Fruit fly (Drosophila melanogaster) whole organism, embryonic: ENCODE measurements around the gene Sytbeta.

ENCODE experiments used
- Abd-B ChIP-seq: fragments of 200-800 bp; sonication (Bioruptor generic); optimal IDR thresholded peaks from 2 replicates; lab custom pipeline; 2018; ENCODE audit warnings: missing biosample characterization, mild to moderate bottlenecking, missing genetic modification characterization, moderate library complexity
- CG10209 ChIP-seq: fragments of 200-800 bp; sonication (Bioruptor generic); optimal IDR thresholded peaks from 3 replicates; lab custom pipeline; 2017; ENCODE audit warnings: missing biosample characterization, mild to moderate bottlenecking, missing genetic modification characterization, missing genetic modification reagents
- CG11093 ChIP-seq: fragments of 200-800 bp; sonication (Bioruptor generic); IDR thresholded peaks from 3 replicates; pipeline ENCODE4 v1.3.6; 2022; ENCODE audit warnings: missing biosample characterization, missing genetic modification characterization
- CG11456 ChIP-seq: fragments of 200-800 bp; sonication (Bioruptor generic); IDR thresholded peaks from 3 replicates; pipeline ENCODE4 v1.3.6; 2022; ENCODE audit warnings: missing biosample characterization, missing genetic modification characterization
- CG11504 ChIP-seq: fragments of 200-800 bp; sonication (Bioruptor generic); optimal IDR thresholded peaks from 3 replicates; lab custom pipeline; 2019; ENCODE audit warnings: missing biosample characterization, mild to moderate bottlenecking, missing genetic modification characterization, moderate library complexity
- CG13424 ChIP-seq: fragments of 200-800 bp; sonication (Bioruptor generic); optimal IDR thresholded peaks from 2 replicates; lab custom pipeline; 2019; ENCODE audit warnings: missing biosample characterization, mild to moderate bottlenecking, missing genetic modification characterization, moderate library complexity
- CG13775 ChIP-seq: fragments of 200-800 bp; sonication (Bioruptor generic); optimal IDR thresholded peaks from 3 replicates; lab custom pipeline; 2017; ENCODE audit warnings: missing biosample characterization, mild to moderate bottlenecking, missing genetic modification characterization
- CG15011 ChIP-seq: fragments of 200-800 bp; sonication (Bioruptor generic); optimal IDR thresholded peaks from 3 replicates; lab custom pipeline; 2018; ENCODE audit warnings: missing biosample characterization, mild to moderate bottlenecking, missing genetic modification characterization
- CG1602 ChIP-seq: fragments of 200-800 bp; sonication (Bioruptor generic); optimal IDR thresholded peaks from 3 replicates; lab custom pipeline; 2016; ENCODE audit warnings: missing biosample characterization, missing genetic modification characterization
- CG16813 ChIP-seq: fragments of 200-800 bp; sonication (Bioruptor generic); IDR thresholded peaks from 3 replicates; pipeline ENCODE4 v1.3.6; 2022; ENCODE audit warnings: missing biosample characterization, missing genetic modification characterization; ENCODE audit not compliant: partially characterized antibody
- CG16815 ChIP-seq: fragments of 200-800 bp; sonication (Bioruptor generic); optimal IDR thresholded peaks from 3 replicates; lab custom pipeline; 2017; ENCODE audit warnings: missing biosample characterization, mild to moderate bottlenecking, missing genetic modification characterization
- CG17186 ChIP-seq: fragments of 200-800 bp; sonication (Bioruptor generic); optimal IDR thresholded peaks from 3 replicates; lab custom pipeline; 2017; ENCODE audit warnings: missing biosample characterization, missing genetic modification reagents, missing genetic modification characterization
- CG17359 ChIP-seq: fragments of 200-800 bp; sonication (Bioruptor generic); optimal IDR thresholded peaks from 3 replicates; lab custom pipeline; 2018; ENCODE audit warnings: missing biosample characterization, mild to moderate bottlenecking, missing genetic modification characterization, moderate library complexity
- CG17385 ChIP-seq: fragments of 200-800 bp; sonication (Bioruptor generic); optimal IDR thresholded peaks from 3 replicates; lab custom pipeline; 2018; ENCODE audit warnings: missing biosample characterization, mild to moderate bottlenecking, missing genetic modification characterization
- CG1832 ChIP-seq: fragments of 200-800 bp; sonication (Bioruptor generic); optimal IDR thresholded peaks from 2 replicates; lab custom pipeline; 2017; ENCODE audit warnings: missing biosample characterization, mild to moderate bottlenecking, missing genetic modification characterization, inconsistent platforms
- CG2712 ChIP-seq: fragments of 200-800 bp; optimal IDR thresholded peaks from 3 replicates; lab custom pipeline; 2019; ENCODE audit warnings: missing biosample characterization, mild to moderate bottlenecking, missing genetic modification characterization, moderate library complexity
- CG31365 ChIP-seq: fragments of 200-800 bp; sonication (Bioruptor generic); optimal IDR thresholded peaks from 2 replicates; lab custom pipeline; 2018; ENCODE audit warnings: missing biosample characterization, mild to moderate bottlenecking, missing genetic modification characterization
- CG32767 ChIP-seq: fragments of 200-800 bp; sonication (Bioruptor generic); IDR thresholded peaks from 2 replicates; pipeline ENCODE4 v1.3.6; 2022; ENCODE audit warnings: missing biosample characterization, missing genetic modification characterization
- CG4424 ChIP-seq: fragments of 200-800 bp; sonication (Bioruptor generic); optimal IDR thresholded peaks from 3 replicates; lab custom pipeline; 2016; ENCODE audit warnings: missing biosample characterization, missing genetic modification characterization
- CG6254 ChIP-seq: fragments of 200-800 bp; sonication (Bioruptor generic); optimal IDR thresholded peaks from 3 replicates; lab custom pipeline; 2017; ENCODE audit warnings: mild to moderate bottlenecking, missing biosample characterization, missing genetic modification reagents, missing genetic modification characterization
- CG6791 ChIP-seq: fragments of 200-800 bp; sonication (Bioruptor generic); IDR thresholded peaks from 3 replicates; pipeline ENCODE4 v1.3.6; 2022; ENCODE audit warnings: missing biosample characterization, missing genetic modification characterization; ENCODE audit not compliant: partially characterized antibody
- CG8388 ChIP-seq: fragments of 200-800 bp; sonication (Bioruptor generic); optimal IDR thresholded peaks from 2 replicates; lab custom pipeline; 2019; ENCODE audit warnings: missing biosample characterization, mild to moderate bottlenecking, missing genetic modification characterization, moderate library complexity
- CG9437 ChIP-seq: fragments of 200-800 bp; sonication (Bioruptor generic); optimal IDR thresholded peaks from 2 replicates; lab custom pipeline; 2018; ENCODE audit warnings: missing biosample characterization, mild to moderate bottlenecking, missing genetic modification characterization
- CG9727 ChIP-seq: fragments of 200-800 bp; sonication (Bioruptor generic); optimal IDR thresholded peaks from 3 replicates; lab custom pipeline; 2017; ENCODE audit warnings: missing biosample characterization, mild to moderate bottlenecking, missing genetic modification characterization
- Dll ChIP-seq: fragments of 200-800 bp; sonication (Bioruptor generic); IDR thresholded peaks from 4 replicates; pipeline ENCODE4 v1.3.6; 2022; ENCODE audit warnings: missing biosample characterization, missing genetic modification characterization; ENCODE audit not compliant: partially characterized antibody
- Hr3 ChIP-seq: fragments of 200-800 bp; sonication (Bioruptor generic); optimal IDR thresholded peaks from 3 replicates; lab custom pipeline; 2016; ENCODE audit warnings: missing biosample characterization, missing genetic modification characterization
- MESR4 ChIP-seq: fragments of 200-800 bp; sonication (Bioruptor generic); optimal IDR thresholded peaks from 2 replicates; lab custom pipeline; 2018; ENCODE audit warnings: missing biosample characterization, mild to moderate bottlenecking, missing genetic modification characterization, moderate library complexity
- Optix ChIP-seq: fragments of 200-800 bp; sonication (Bioruptor generic); IDR thresholded peaks from 3 replicates; pipeline ENCODE4 v1.3.6; 2022; ENCODE audit warnings: missing biosample characterization, missing genetic modification characterization
- Ravus ChIP-seq: fragments of 200-800 bp; sonication (Bioruptor generic); IDR thresholded peaks from 2 replicates; pipeline ENCODE4 v1.3.6; 2022; ENCODE audit warnings: missing biosample characterization, missing genetic modification characterization
- Sin3A ChIP-seq: fragments of >200 bp; optimal IDR thresholded peaks from 2 replicates; lab custom pipeline; 2018
- TFAM ChIP-seq: fragments of 200-800 bp; sonication (Bioruptor generic); optimal IDR thresholded peaks from 2 replicates; lab custom pipeline; 2017; ENCODE audit warnings: missing biosample characterization, missing genetic modification characterization, inconsistent platforms
- Trl ChIP-seq, 3 experiments: fragments of >200 bp in 2 of 3; fragments of 200-800 bp in 1 of 3; sonication (Bioruptor generic) in 1 of 3; optimal IDR thresholded peaks; 2 replicates in 1 of 3; 3 replicates in 2 of 3; lab custom pipeline; 2016 to 2017; ENCODE audit warnings: missing biosample characterization in 1 of 3, missing genetic modification characterization in 1 of 3
- Vsx1 ChIP-seq: fragments of 200-800 bp; sonication (Bioruptor generic); optimal IDR thresholded peaks from 2 replicates; lab custom pipeline; 2017; ENCODE audit warnings: missing biosample characterization, mild to moderate bottlenecking, missing genetic modification characterization, missing genetic modification reagents
- YL-1 ChIP-seq: fragments of 200-800 bp; sonication (Bioruptor generic); optimal IDR thresholded peaks from 3 replicates; lab custom pipeline; 2017; ENCODE audit warnings: missing biosample characterization, mild to moderate bottlenecking, missing genetic modification characterization
- abd-A ChIP-seq: fragments of 200-800 bp; sonication (Bioruptor generic); optimal IDR thresholded peaks from 3 replicates; lab custom pipeline; 2019; ENCODE audit warnings: missing biosample characterization, mild to moderate bottlenecking, missing genetic modification characterization, moderate library complexity
- cad ChIP-seq: fragments of >200 bp; optimal IDR thresholded peaks from 2 replicates; lab custom pipeline; 2017; ENCODE audit warnings: missing biosample characterization, missing genetic modification characterization
- dysf ChIP-seq: fragments of 200-800 bp; sonication (Bioruptor generic); IDR thresholded peaks from 3 replicates; pipeline ENCODE4 v1.3.6; 2022; ENCODE audit warnings: missing biosample characterization, missing genetic modification characterization
- fd102C ChIP-seq: fragments of 200-800 bp; sonication (Bioruptor generic); optimal IDR thresholded peaks from 2 replicates; lab custom pipeline; 2018; ENCODE audit warnings: missing biosample characterization, mild to moderate bottlenecking, missing genetic modification characterization, moderate library complexity
- ftz-f1 ChIP-seq: fragments of 200-800 bp; sonication (Bioruptor generic); optimal IDR thresholded peaks from 2 replicates; lab custom pipeline; 2016; ENCODE audit warnings: missing biosample characterization, missing genetic modification characterization
- gem ChIP-seq: fragments of 200-800 bp; sonication (Bioruptor generic); optimal IDR thresholded peaks from 2 replicates; lab custom pipeline; 2019; ENCODE audit warnings: missing biosample characterization, mild to moderate bottlenecking, missing genetic modification characterization, moderate library complexity
- gro ChIP-seq: fragments of 200-800 bp; sonication (Bioruptor generic); optimal IDR thresholded peaks from 2 replicates; lab custom pipeline; 2016; ENCODE audit warnings: missing biosample characterization, missing genetic modification characterization
- kay ChIP-seq: fragments of 200-800 bp; sonication (Bioruptor generic); optimal IDR thresholded peaks from 2 replicates; lab custom pipeline; 2016; ENCODE audit warnings: missing biosample characterization, missing genetic modification characterization
- mam ChIP-seq: fragments of 200-800 bp; sonication (Bioruptor generic); optimal IDR thresholded peaks from 3 replicates; lab custom pipeline; 2016; ENCODE audit warnings: missing biosample characterization, missing genetic modification characterization
- pnt ChIP-seq: fragments of 200-800 bp; sonication (Bioruptor generic); optimal IDR thresholded peaks from 3 replicates; lab custom pipeline; 2016; ENCODE audit warnings: missing biosample characterization, missing genetic modification characterization
- pum ChIP-seq: fragments of 200-800 bp; sonication (Bioruptor generic); optimal IDR thresholded peaks from 2 replicates; lab custom pipeline; 2016; ENCODE audit warnings: missing biosample characterization, missing genetic modification characterization
- sens ChIP-seq: fragments of 200-800 bp; sonication (Bioruptor generic); peaks from one replicate; lab custom pipeline; 2016; ENCODE audit warnings: missing biosample characterization, missing genetic modification characterization
- sqz ChIP-seq: fragments of 200-800 bp; sonication (Bioruptor generic); optimal IDR thresholded peaks from 3 replicates; lab custom pipeline; 2018; ENCODE audit warnings: missing biosample characterization, mild to moderate bottlenecking, missing genetic modification characterization
- tin ChIP-seq: fragments of 200-800 bp; sonication (Bioruptor generic); optimal IDR thresholded peaks from 3 replicates; lab custom pipeline; 2016; ENCODE audit warnings: missing biosample characterization, missing genetic modification characterization
- vvl ChIP-seq: fragments of 200-800 bp; sonication (Bioruptor generic); IDR thresholded peaks from 2 replicates; pipeline ENCODE4 v1.3.6; 2022; ENCODE audit warnings: missing biosample characterization, missing genetic modification characterization
- wek ChIP-seq: fragments of 200-800 bp; sonication (Bioruptor generic); optimal IDR thresholded peaks from 3 replicates; lab custom pipeline; 2018; ENCODE audit warnings: missing biosample characterization, mild to moderate bottlenecking, missing genetic modification characterization, moderate library complexity

Gene Sytbeta

dm6 chr3L:15097878-15098520 is 33.2 kb upstream of the Sytbeta start, which contains the start of gene Ctps (continued):
- TF ChIP-seq Hr3 (GFP tag; lab: Kevin White, UChicago) (no peak), CG9727 (no peak), Dll (GFP tag; lab: Robert Waterston, UW) (no peak), YL-1 (GFP tag; lab: Kevin White, UChicago) (peak; percentile 28), vvl (0 out of 2 replicates have a peak, but pooled peaks have one; percentile 40), gro (GFP tag; lab: Kevin White, UChicago) (peak; percentile 35), CG1832 (GFP tag; lab: Kevin White, UChicago) (no peak), CG17186 (GFP tag; lab: Kevin White, UChicago) (peak; percentile 30), pnt (GFP tag; lab: Kevin White, UChicago) (no peak), sqz (GFP tag; lab: Kevin White, UChicago) (no peak), CG13424 (no peak), CG11456 (GFP tag; lab: Robert Waterston, UW) (no peak), CG16815 (GFP tag; lab: Kevin White, UChicago) (no peak), sens (GFP tag; lab: Kevin White, UChicago) (peak; percentile 67), Sin3A (lab: Kevin White, UChicago) (no peak), CG10209 (GFP tag; lab: Kevin White, UChicago) (no peak), cad (no peak), TFAM (GFP tag; lab: Kevin White, UChicago) (no peak), CG17385 (GFP tag; lab: Kevin White, UChicago) (no peak), CG13775 (GFP tag; lab: Kevin White, UChicago) (no peak), CG16813 (GFP tag; lab: Robert Waterston, UW) (no peak), kay (GFP tag; lab: Kevin White, UChicago) (no peak), CG4424 (GFP tag; lab: Kevin White, UChicago) (no peak), CG17359 (tag; lab: Kevin White, UChicago) (peak; percentile 34), Trl (optimal IDR thresholded peaks at IDR 0.05; lab: Kevin White, UChicago) (no peak), Trl (GFP tag; optimal IDR thresholded peaks at IDR 0.05; lab: Kevin White, UChicago) (no peak), MESR4 (GFP tag; lab: Kevin White, UChicago) (peak; percentile 65), CG8388 (no peak), fd102C (GFP tag; lab: Kevin White, UChicago) (no peak), CG11093 (no peak), CG6791 (no peak), dysf (GFP tag; lab: Robert Waterston, UW) (no peak), CG1602 (GFP tag; lab: Kevin White, UChicago) (no peak), Ravus (GFP tag; lab: Robert Waterston, UW) (no peak), Vsx1 (GFP tag; lab: Kevin White, UChicago) (no peak), CG9437 (GFP tag; lab: Kevin White, UChicago) (no peak), Optix (GFP tag; lab: Robert Waterston, UW) (no peak), wek (no peak), tin (GFP tag; lab: Kevin White, UChicago) (peak; percentile 7), CG11504 (tag; lab: Kevin White, UChicago) (peak; percentile 28), CG2712 (tag; lab: Kevin White, UChicago) (no peak), ftz-f1 (GFP tag; lab: Kevin White, UChicago) (no peak), CG32767 (GFP tag; lab: Robert Waterston, UW) (no peak), CG31365 (tag; lab: Kevin White, UChicago) (no peak), CG6254 (no peak), Abd-B (GFP tag; lab: Kevin White, UChicago) (no peak), mam (peak; percentile 21), gem (tag; lab: Kevin White, UChicago) (no peak), abd-A (tag; lab: Kevin White, UChicago) (no peak), CG15011 (no peak), pum (GFP tag; lab: Kevin White, UChicago) (no peak)
